Worm (Caenorhabditis elegans) whole organism, L2 larva: ENCODE data around the gene F11C1.7.

Experiments
- C34F6.9 ChIP-seq: fragments of 150-350 bp; optimal IDR thresholded peaks from 2 replicates; lab custom pipeline; 2014; ENCODE audit warnings: missing biosample characterization, missing genetic modification characterization
- F13H6.1 ChIP-seq: sonication (generic microtip); optimal IDR thresholded peaks from 2 replicates; lab custom pipeline; 2016; ENCODE audit warnings: missing genetic modification characterization, missing compliant biosample characterization
- Y55F3AM.14 ChIP-seq: fragments of 200-800 bp; sonication (Bioruptor generic); optimal IDR thresholded peaks from 2 replicates; lab custom pipeline; 2018; ENCODE audit warnings: mild to moderate bottlenecking, missing genetic modification characterization, missing compliant biosample characterization
- ZK546.5 ChIP-seq: sonication (generic microtip); optimal IDR thresholded peaks from 2 replicates; lab custom pipeline; 2017; ENCODE audit warnings: missing biosample characterization, missing genetic modification characterization
- alr-1 ChIP-seq: fragments of 150-350 bp; optimal IDR thresholded peaks from 2 replicates; lab custom pipeline; 2014; ENCODE audit warnings: missing biosample characterization, missing genetic modification characterization
- aly-2 ChIP-seq: fragments of 150-350 bp; optimal IDR thresholded peaks from 2 replicates; lab custom pipeline; 2014; ENCODE audit warnings: missing biosample characterization, missing genetic modification characterization
- blmp-1 ChIP-seq: sonication (generic microtip); optimal IDR thresholded peaks from 2 replicates; lab custom pipeline; 2017; ENCODE audit warnings: missing genetic modification characterization, mild to moderate bottlenecking, missing compliant biosample characterization, antibody characterized with exemption, moderate library complexity; ENCODE audit not compliant: insufficient read depth
- ceh-16 ChIP-seq: fragments of 150-350 bp; optimal IDR thresholded peaks from 2 replicates; lab custom pipeline; 2014; ENCODE audit warnings: missing biosample characterization, missing genetic modification characterization
- crh-2 ChIP-seq: sonication (generic microtip); optimal IDR thresholded peaks from 2 replicates; lab custom pipeline; 2017; ENCODE audit warnings: missing biosample characterization, missing genetic modification characterization
- dmd-4 ChIP-seq: sonication (generic microtip); optimal IDR thresholded peaks from 2 replicates; lab custom pipeline; 2017; ENCODE audit warnings: missing biosample characterization, missing genetic modification characterization
- fos-1 ChIP-seq: fragments of 150-350 bp; optimal IDR thresholded peaks from 2 replicates; lab custom pipeline; 2014; ENCODE audit warnings: missing biosample characterization, missing genetic modification characterization
- lin-13 ChIP-seq: fragments of 150-350 bp; optimal IDR thresholded peaks from 2 replicates; lab custom pipeline; 2014; ENCODE audit warnings: missing biosample characterization, missing genetic modification reagents, missing genetic modification characterization
- lin-39 ChIP-seq: fragments of 150-350 bp; optimal IDR thresholded peaks from 2 replicates; lab custom pipeline; 2014; ENCODE audit warnings: missing biosample characterization, missing genetic modification reagents, missing genetic modification characterization
- lsy-2 ChIP-seq, 2 experiments: fragments of 150-350 bp in 1 of 2; sonication (generic microtip) in 1 of 2; optimal IDR thresholded peaks; 2 replicates each; lab custom pipeline; 2014 to 2017; ENCODE audit warnings: missing biosample characterization in 2 of 2, missing genetic modification characterization in 2 of 2
- mab-5 ChIP-seq: fragments of 150-350 bp; optimal IDR thresholded peaks from 2 replicates; lab custom pipeline; 2014; ENCODE audit warnings: missing biosample characterization, missing genetic modification characterization
- nhr-10 ChIP-seq: sonication (generic microtip); optimal IDR thresholded peaks from 2 replicates; lab custom pipeline; 2017; ENCODE audit warnings: missing biosample characterization, missing genetic modification characterization
- nhr-12 ChIP-seq: fragments of 150-350 bp; optimal IDR thresholded peaks from 2 replicates; lab custom pipeline; 2014; ENCODE audit warnings: missing biosample characterization, missing genetic modification characterization
- nhr-129 ChIP-seq: fragments of 150-350 bp; optimal IDR thresholded peaks from 2 replicates; lab custom pipeline; 2014; ENCODE audit warnings: missing biosample characterization, missing genetic modification characterization
- nhr-21 ChIP-seq: fragments of 150-350 bp; optimal IDR thresholded peaks from 2 replicates; lab custom pipeline; 2014; ENCODE audit warnings: missing biosample characterization, missing genetic modification characterization
- nhr-23 ChIP-seq: fragments of 150-350 bp; optimal IDR thresholded peaks from 2 replicates; lab custom pipeline; 2014; ENCODE audit warnings: missing biosample characterization, missing genetic modification reagents, missing genetic modification characterization
- nhr-25 ChIP-seq: fragments of 150-350 bp; sonication (generic microtip); optimal IDR thresholded peaks from 3 replicates; lab custom pipeline; 2014; ENCODE audit warnings: missing biosample characterization, missing genetic modification characterization
- nhr-6 ChIP-seq: fragments of 150-350 bp; optimal IDR thresholded peaks from 2 replicates; lab custom pipeline; 2014; ENCODE audit warnings: missing biosample characterization, missing genetic modification characterization
- nhr-77 ChIP-seq: fragments of 150-350 bp; optimal IDR thresholded peaks from 2 replicates; lab custom pipeline; 2014; ENCODE audit warnings: missing biosample characterization, missing genetic modification characterization
- peb-1 ChIP-seq: fragments of 150-350 bp; optimal IDR thresholded peaks from 2 replicates; lab custom pipeline; 2014; ENCODE audit warnings: missing biosample characterization, missing genetic modification characterization
- sem-4 ChIP-seq: fragments of 150-350 bp; optimal IDR thresholded peaks from 2 replicates; lab custom pipeline; 2014; ENCODE audit warnings: missing biosample characterization, missing genetic modification reagents, missing genetic modification characterization
- sma-3 ChIP-seq: sonication (generic microtip); optimal IDR thresholded peaks from 2 replicates; lab custom pipeline; 2016; ENCODE audit warnings: missing genetic modification reagents, missing genetic modification characterization, missing compliant biosample characterization
- sma-9 ChIP-seq, 2 experiments: fragments of 150-350 bp in 1 of 2; sonication (generic microtip) in 1 of 2; optimal IDR thresholded peaks; 2 replicates each; lab custom pipeline; 2014 to 2016; ENCODE audit warnings: missing genetic modification characterization in 2 of 2, mild to moderate bottlenecking in 1 of 2, missing biosample characterization in 1 of 2, missing compliant biosample characterization in 1 of 2, missing genetic modification reagents in 1 of 2, moderate library complexity in 1 of 2
- unc-39 ChIP-seq: fragments of 150-350 bp; optimal IDR thresholded peaks from 2 replicates; lab custom pipeline; 2014; ENCODE audit warnings: missing biosample characterization, missing genetic modification characterization
- unc-62 ChIP-seq: fragments of 150-350 bp; optimal IDR thresholded peaks from 2 replicates; lab custom pipeline; 2014; ENCODE audit warnings: missing biosample characterization, missing genetic modification reagents, missing genetic modification characterization
- ztf-1 ChIP-seq: fragments of 200-800 bp; sonication (Bioruptor generic); conservative IDR thresholded peaks from 2 replicates; pipeline ENCODE4 v1.3.6; 2022; ENCODE audit warnings: missing genetic modification characterization, missing compliant biosample characterization

The F11C1.7 gene

ce11 chrX:12982725-12983124 lies 6.4 kb upstream of the F11C1.7 start:
- TF ChIP-seq sem-4 (tag; lab: Kevin White, UChicago), result no peak
- peak; percentile 25 for TF ChIP-seq fos-1 (tag; lab: Kevin White, UChicago)

ce11 chrX:12987119-12987518 lies 2.0 kb upstream of the F11C1.7 start, which contains the start of gene mff-1:
mff-1 (minus strand) TSS chrX:12987219.
- TF ChIP-seq nhr-23 (tag; lab: Kevin White, UChicago), result no peak
- no peak for TF ChIP-seq nhr-12 (tag; lab: Kevin White, UChicago)
- TF ChIP-seq nhr-21 (tag; lab: Kevin White, UChicago), result no peak
- no peak for TF ChIP-seq unc-62 (GFP tag; lab: Kevin White, UChicago)
- TF ChIP-seq ZK546.5 (tag; lab: Kevin White, UChicago), result no peak

ce11 chrX:12990529-12991520 lies 1.7 kb downstream of the F11C1.7 start, which contains the start of the genes F11C1.1 and vwa-8:
F11C1.1 (minus strand) TSS chrX:12990579.
vwa-8 (plus strand) TSS chrX:12991470.
- TF ChIP-seq sma-9 (GFP tag; optimal IDR thresholded peaks at IDR 0.05; lab: Kevin White, UChicago), result peak; percentile 80
- TF ChIP-seq sma-9 (tag; optimal IDR thresholded peaks at IDR 0.05; lab: Kevin White, UChicago), result no peak
- TF ChIP-seq ztf-1 (GFP tag; lab: Robert Waterston, UW), result no peak
- TF ChIP-seq lin-13, result peak; percentile 43
- TF ChIP-seq crh-2, result peak; percentile 50
- TF ChIP-seq nhr-10, result peak; percentile 63
- TF ChIP-seq nhr-129 (tag; lab: Kevin White, UChicago), result peak; percentile 80
- peak; percentile 69 for TF ChIP-seq nhr-25 (tag; lab: Kevin White, UChicago)
- peak; percentile 30 for TF ChIP-seq sma-3 (GFP tag; lab: Kevin White, UChicago)
- no peak for TF ChIP-seq lin-39 (tag; lab: Kevin White, UChicago)
- TF ChIP-seq aly-2 (tag; lab: Kevin White, UChicago), result no peak
- peak; percentile 58 for TF ChIP-seq F13H6.1 (tag; lab: Kevin White, UChicago)
- TF ChIP-seq lsy-2 (tag; optimal IDR thresholded peaks at IDR 0.05; lab: Kevin White, UChicago), result peak in 1 of 2 experiments; percentile 43
- no peak for TF ChIP-seq nhr-6 (tag; lab: Kevin White, UChicago)
- peak; percentile 51 for TF ChIP-seq nhr-21 (tag; lab: Kevin White, UChicago)
- peak; percentile 32 for TF ChIP-seq C34F6.9 (tag; lab: Kevin White, UChicago)

- TF ChIP-seq nhr-25 (tag; lab: Kevin White, UChicago) (peak; percentile 25), mab-5 (tag; lab: Kevin White, UChicago) (no peak)
Measured at ce11 chrX:12996161-12996560, 7.0 kb downstream of the F11C1.7 start.

ce11 chrX:12999567-12999966 lies 10.4 kb downstream of the F11C1.7 start:
- no peak for TF ChIP-seq ceh-16
- TF ChIP-seq nhr-25 (tag; lab: Kevin White, UChicago), result peak; percentile 78
- TF ChIP-seq aly-2 (tag; lab: Kevin White, UChicago), result no peak
- TF ChIP-seq, all 48 proteins: peak for 1

ce11 chrX:13000837-13001236 lies 11.7 kb downstream of the F11C1.7 start:
- TF ChIP-seq alr-1 (tag; lab: Kevin White, UChicago) (no peak), nhr-77 (tag; lab: Kevin White, UChicago) (no peak), peb-1 (no peak), nhr-129 (tag; lab: Kevin White, UChicago) (no peak), sem-4 (tag; lab: Kevin White, UChicago) (no peak), lin-13 (no peak), mab-5 (tag; lab: Kevin White, UChicago) (no peak), nhr-25 (tag; lab: Kevin White, UChicago) (no peak), nhr-6 (tag; lab: Kevin White, UChicago) (no peak), unc-39 (tag; lab: Kevin White, UChicago) (no peak), Y55F3AM.14 (GFP tag; lab: Kevin White, UChicago) (no peak), blmp-1 (tag; lab: Kevin White, UChicago) (no peak), lsy-2 (tag; optimal IDR thresholded peaks at IDR 0.05; lab: Kevin White, UChicago) (no peak), dmd-4 (tag; lab: Kevin White, UChicago) (no peak), ztf-1 (GFP tag; lab: Robert Waterston, UW) (no peak)
